Fruit fly (Drosophila melanogaster) whole organism, embryonic: ENCODE results near the gene heix.
A peak's percentile ranks its signal among the peaks of the same experiment; 100 is the strongest.

ENCODE experiments used
- Atf3 ChIP-seq: fragments of 200-800 bp; sonication (Bioruptor generic); optimal IDR thresholded peaks from 3 replicates; lab custom pipeline; 2016; ENCODE audit warnings: missing biosample characterization, missing genetic modification characterization
- BEAF-32 ChIP-seq: fragments of 200-800 bp; sonication (Bioruptor generic); optimal IDR thresholded peaks from 3 replicates; lab custom pipeline; 2017; ENCODE audit warnings: missing biosample characterization, missing genetic modification characterization, mild to moderate bottlenecking, moderate library complexity, missing genetic modification reagents
- Bteb2 ChIP-seq: fragments of 200-800 bp; sonication (Bioruptor generic); optimal IDR thresholded peaks from 2 replicates; lab custom pipeline; 2016; ENCODE audit warnings: missing biosample characterization, missing genetic modification characterization
- CG10147 ChIP-seq: fragments of 200-800 bp; sonication (Bioruptor generic); optimal IDR thresholded peaks from 2 replicates; lab custom pipeline; 2019; ENCODE audit warnings: missing biosample characterization, mild to moderate bottlenecking, missing genetic modification characterization, moderate library complexity
- CG10321 ChIP-seq: fragments of 200-800 bp; sonication (Bioruptor generic); IDR thresholded peaks from 2 replicates; pipeline ENCODE4 v1.3.6; 2022; ENCODE audit warnings: missing biosample characterization, missing genetic modification characterization
- CG11247 ChIP-seq: fragments of 200-800 bp; sonication (Bioruptor generic); IDR thresholded peaks from 2 replicates; pipeline ENCODE4 v1.3.6; 2022; ENCODE audit warnings: missing biosample characterization, missing genetic modification characterization
- CG1233 ChIP-seq: fragments of 200-800 bp; sonication (Bioruptor generic); optimal IDR thresholded peaks from 4 replicates; lab custom pipeline; 2018; ENCODE audit warnings: missing biosample characterization, mild to moderate bottlenecking, missing genetic modification characterization
- CG13123 ChIP-seq: fragments of 200-800 bp; sonication (Bioruptor generic); optimal IDR thresholded peaks from 2 replicates; lab custom pipeline; 2016; ENCODE audit warnings: missing biosample characterization, missing genetic modification characterization
- CG13296 ChIP-seq: fragments of 200-800 bp; sonication (Bioruptor generic); optimal IDR thresholded peaks from 3 replicates; lab custom pipeline; 2018; ENCODE audit warnings: missing biosample characterization, mild to moderate bottlenecking, missing genetic modification characterization
- CG15073 ChIP-seq: fragments of 200-800 bp; sonication (Bioruptor generic); optimal IDR thresholded peaks from 2 replicates; lab custom pipeline; 2016; ENCODE audit warnings: missing biosample characterization, missing genetic modification characterization
- CG17186 ChIP-seq: fragments of 200-800 bp; sonication (Bioruptor generic); optimal IDR thresholded peaks from 3 replicates; lab custom pipeline; 2017; ENCODE audit warnings: missing biosample characterization, missing genetic modification reagents, missing genetic modification characterization
- CG4360 ChIP-seq: fragments of 200-800 bp; sonication (Bioruptor generic); IDR thresholded peaks from 2 replicates; pipeline ENCODE4 v1.3.6; 2022; ENCODE audit warnings: missing biosample characterization, missing genetic modification characterization
- CG43689 ChIP-seq: fragments of 200-800 bp; sonication (Bioruptor generic); IDR thresholded peaks from 2 replicates; pipeline ENCODE4 v1.3.6; 2022; ENCODE audit warnings: missing biosample characterization, missing genetic modification characterization
- CG4730 ChIP-seq: fragments of 200-800 bp; sonication (Bioruptor generic); IDR thresholded peaks from 2 replicates; pipeline ENCODE4 v1.3.6; 2022; ENCODE audit warnings: missing biosample characterization, missing genetic modification characterization
- CG6689 ChIP-seq: fragments of 200-800 bp; sonication (Bioruptor generic); IDR thresholded peaks from 2 replicates; pipeline ENCODE4 v1.3.6; 2022; ENCODE audit warnings: missing biosample characterization, missing genetic modification characterization
- CG6854 ChIP-seq: fragments of 200-800 bp; sonication (Bioruptor generic); optimal IDR thresholded peaks from 3 replicates; lab custom pipeline; 2017; ENCODE audit warnings: missing biosample characterization, mild to moderate bottlenecking, missing genetic modification characterization
- CG7745 ChIP-seq: fragments of 200-800 bp; sonication (Bioruptor generic); optimal IDR thresholded peaks from 2 replicates; lab custom pipeline; 2018; ENCODE audit warnings: missing biosample characterization, mild to moderate bottlenecking, missing genetic modification characterization, moderate library complexity
- CG8924 ChIP-seq: fragments of 200-800 bp; optimal IDR thresholded peaks from 3 replicates; lab custom pipeline; 2019; ENCODE audit warnings: missing biosample characterization, mild to moderate bottlenecking, missing genetic modification characterization, moderate library complexity
- CTCF ChIP-seq: fragments of 200-800 bp; sonication (Bioruptor generic); optimal IDR thresholded peaks from 2 replicates; lab custom pipeline; 2017; ENCODE audit warnings: missing biosample characterization, mild to moderate bottlenecking, missing genetic modification characterization, moderate library complexity
- D ChIP-seq, 2 experiments: fragments of 200-800 bp in 1 of 2; fragments of >200 bp in 1 of 2; sonication (Bioruptor generic) in 1 of 2; optimal IDR thresholded peaks; 2 replicates in 1 of 2; 3 replicates in 1 of 2; lab custom pipeline; 2017; ENCODE audit warnings: mild to moderate bottlenecking in 1 of 2, missing biosample characterization in 1 of 2, missing genetic modification characterization in 1 of 2, missing genetic modification reagents in 1 of 2
- D19A ChIP-seq: fragments of 200-800 bp; optimal IDR thresholded peaks from 3 replicates; lab custom pipeline; 2019; ENCODE audit warnings: missing biosample characterization, mild to moderate bottlenecking, missing genetic modification characterization, moderate library complexity
- Doc3 ChIP-seq: fragments of 200-800 bp; sonication (Bioruptor generic); IDR thresholded peaks from 3 replicates; pipeline ENCODE4 v1.3.6; 2022; ENCODE audit warnings: missing biosample characterization, missing genetic modification characterization; ENCODE audit not compliant: partially characterized antibody
- HHEX ChIP-seq: fragments of 200-800 bp; sonication (Bioruptor generic); optimal IDR thresholded peaks from 3 replicates; lab custom pipeline; 2017; ENCODE audit warnings: missing biosample characterization, mild to moderate bottlenecking, missing genetic modification characterization, missing genetic modification reagents
- Jarid2 ChIP-seq: fragments of 200-800 bp; sonication (Bioruptor generic); optimal IDR thresholded peaks from 3 replicates; lab custom pipeline; 2017; ENCODE audit warnings: mild to moderate bottlenecking, missing biosample characterization, missing genetic modification reagents, missing genetic modification characterization
- MESR4 ChIP-seq: fragments of 200-800 bp; sonication (Bioruptor generic); optimal IDR thresholded peaks from 2 replicates; lab custom pipeline; 2018; ENCODE audit warnings: missing biosample characterization, mild to moderate bottlenecking, missing genetic modification characterization, moderate library complexity
- Poxn ChIP-seq: fragments of 200-800 bp; sonication (Bioruptor generic); IDR thresholded peaks from 2 replicates; pipeline ENCODE4 v1.3.6; 2022; ENCODE audit warnings: missing biosample characterization, missing genetic modification characterization
- Rfx ChIP-seq: fragments of 200-800 bp; sonication (Bioruptor generic); IDR thresholded peaks from 2 replicates; pipeline ENCODE4 v1.3.6; 2022; ENCODE audit warnings: missing biosample characterization, missing genetic modification characterization
- Side ChIP-seq: fragments of 200-800 bp; sonication (Bioruptor generic); optimal IDR thresholded peaks from 2 replicates; lab custom pipeline; 2016; ENCODE audit warnings: missing biosample characterization, missing genetic modification characterization
- Six4 ChIP-seq: fragments of 200-800 bp; sonication (Bioruptor generic); optimal IDR thresholded peaks from 2 replicates; lab custom pipeline; 2016; ENCODE audit warnings: missing biosample characterization, missing genetic modification characterization
- Usf ChIP-seq: fragments of 200-800 bp; sonication (Bioruptor generic); optimal IDR thresholded peaks from 2 replicates; lab custom pipeline; 2017; ENCODE audit warnings: missing genotype, missing biosample characterization, missing genetic modification characterization
- bcd ChIP-seq: fragments of 200-800 bp; sonication (Bioruptor generic); optimal IDR thresholded peaks from 2 replicates; lab custom pipeline; 2017; ENCODE audit warnings: missing biosample characterization, mild to moderate bottlenecking, missing genetic modification characterization
- btn ChIP-seq: fragments of 200-800 bp; sonication (Bioruptor generic); optimal IDR thresholded peaks from 2 replicates; lab custom pipeline; 2016; ENCODE audit warnings: missing biosample characterization, missing genetic modification characterization
- da ChIP-seq: fragments of 200-800 bp; sonication (Bioruptor generic); optimal IDR thresholded peaks from 2 replicates; lab custom pipeline; 2016; ENCODE audit warnings: missing biosample characterization, missing genetic modification characterization
- dm ChIP-seq: fragments of 200-800 bp; sonication (Bioruptor generic); optimal IDR thresholded peaks from 3 replicates; lab custom pipeline; 2016; ENCODE audit warnings: missing biosample characterization, missing genetic modification characterization
- ems ChIP-seq: fragments of 200-800 bp; sonication (Bioruptor generic); optimal IDR thresholded peaks from 3 replicates; lab custom pipeline; 2016; ENCODE audit warnings: missing biosample characterization, missing genetic modification characterization
- hth ChIP-seq: fragments of >200 bp; optimal IDR thresholded peaks from 2 replicates; lab custom pipeline; 2017; ENCODE audit warnings: inconsistent platforms
- insv ChIP-seq, 2 experiments: fragments of 200-800 bp; sonication (Bioruptor generic); optimal IDR thresholded peaks; 3 replicates each; lab custom pipeline; 2016 to 2018; ENCODE audit warnings: missing biosample characterization in 2 of 2, missing genetic modification characterization in 2 of 2
- lbe ChIP-seq: fragments of 200-800 bp; sonication (Bioruptor generic); optimal IDR thresholded peaks from 2 replicates; lab custom pipeline; 2016; ENCODE audit warnings: missing biosample characterization, mild to moderate bottlenecking, missing genetic modification characterization
- lmd ChIP-seq: fragments of 200-800 bp; sonication (Bioruptor generic); IDR thresholded peaks from 2 replicates; pipeline ENCODE4 v1.3.6; 2022; ENCODE audit warnings: missing biosample characterization, missing genetic modification characterization
- nerfin-1 ChIP-seq: fragments of 200-800 bp; sonication (Bioruptor generic); optimal IDR thresholded peaks from 3 replicates; lab custom pipeline; 2019; ENCODE audit warnings: missing biosample characterization, mild to moderate bottlenecking, missing genetic modification characterization, moderate library complexity
- peb ChIP-seq: fragments of 200-800 bp; sonication (Bioruptor generic); IDR thresholded peaks from 2 replicates; pipeline ENCODE4 v1.3.6; 2022; ENCODE audit warnings: missing biosample characterization, missing genetic modification characterization
- repo ChIP-seq: fragments of 200-800 bp; sonication (Bioruptor generic); optimal IDR thresholded peaks from 2 replicates; lab custom pipeline; 2016; ENCODE audit warnings: missing biosample characterization, missing genetic modification characterization
- salm ChIP-seq: fragments of 200-800 bp; sonication (Bioruptor generic); optimal IDR thresholded peaks from 2 replicates; lab custom pipeline; 2018; ENCODE audit warnings: missing biosample characterization, mild to moderate bottlenecking, missing genetic modification characterization
- sc ChIP-seq, 3 experiments: fragments of >200 bp in 2 of 3; fragments of 200-800 bp in 1 of 3; sonication (Bioruptor generic) in 1 of 3; optimal IDR thresholded peaks; 2 replicates in 2 of 3; 3 replicates in 1 of 3; lab custom pipeline; 2017; ENCODE audit warnings: mild to moderate bottlenecking in 1 of 3, missing biosample characterization in 1 of 3, missing genetic modification characterization in 1 of 3, missing genetic modification reagents in 1 of 3
- sd ChIP-seq: fragments of 200-800 bp; sonication (Bioruptor generic); optimal IDR thresholded peaks from 3 replicates; lab custom pipeline; 2018; ENCODE audit warnings: missing biosample characterization, mild to moderate bottlenecking, missing genetic modification characterization, moderate library complexity
- sna ChIP-seq: fragments of 200-800 bp; sonication (Bioruptor generic); IDR thresholded peaks from 2 replicates; pipeline ENCODE4 v1.3.6; 2022; ENCODE audit warnings: missing biosample characterization, missing genetic modification characterization; ENCODE audit not compliant: partially characterized antibody
- stc ChIP-seq: fragments of 200-800 bp; sonication (Bioruptor generic); IDR thresholded peaks from 2 replicates; pipeline ENCODE4 v1.3.6; 2022; ENCODE audit warnings: missing biosample characterization, missing genetic modification characterization
- trh ChIP-seq: fragments of 200-800 bp; sonication (Bioruptor generic); optimal IDR thresholded peaks from 2 replicates; lab custom pipeline; 2016; ENCODE audit warnings: missing biosample characterization, missing genetic modification characterization
- twi ChIP-seq: fragments of 200-800 bp; optimal IDR thresholded peaks from 2 replicates; lab custom pipeline; 2019; ENCODE audit warnings: missing biosample characterization, mild to moderate bottlenecking, missing genetic modification characterization, moderate library complexity
- usp ChIP-seq: fragments of >200 bp; optimal IDR thresholded peaks from 2 replicates; lab custom pipeline; 2017; ENCODE audit warnings: missing biosample characterization, missing genetic modification characterization
- vfl ChIP-seq: fragments of 200-800 bp; sonication (Bioruptor generic); optimal IDR thresholded peaks from 2 replicates; lab custom pipeline; 2016; ENCODE audit warnings: missing biosample characterization, missing genetic modification characterization
- vnd ChIP-seq: fragments of 200-800 bp; sonication (Bioruptor generic); IDR thresholded peaks from 3 replicates; pipeline ENCODE4 v1.3.6; 2022; ENCODE audit warnings: missing biosample characterization, missing genetic modification characterization; ENCODE audit not compliant: partially characterized antibody
- zf30C ChIP-seq: fragments of 200-800 bp; sonication (Bioruptor generic); optimal IDR thresholded peaks from 3 replicates; lab custom pipeline; 2018; ENCODE audit warnings: missing biosample characterization, mild to moderate bottlenecking, missing genetic modification characterization

heix gene

dm6 chr2L:16271486-16271806 lies 28.2 kb downstream of the heix start (continued):
- TF ChIP-seq twi (tag; lab: Kevin White, UChicago): peak; percentile 90
- TF ChIP-seq Side: peak; percentile 6
- TF ChIP-seq btn (GFP tag; lab: Kevin White, UChicago): no peak
- no peak for TF ChIP-seq D19A (tag; lab: Kevin White, UChicago)
- TF ChIP-seq Atf3: no peak
- TF ChIP-seq Usf: no peak
- TF ChIP-seq trh (GFP tag; lab: Kevin White, UChicago): no peak
- TF ChIP-seq CG10321: no peak
- TF ChIP-seq usp (GFP tag; lab: Kevin White, UChicago): no peak
- no peak for TF ChIP-seq hth (lab: Kevin White, UChicago)
- no peak for TF ChIP-seq CG13296
- TF ChIP-seq CG7745 (tag; lab: Kevin White, UChicago): no peak
- no peak for TF ChIP-seq vnd (GFP tag; lab: Robert Waterston, UW)
- no peak for TF ChIP-seq Rfx (GFP tag; lab: Robert Waterston, UW)
- no peak for TF ChIP-seq BEAF-32 (GFP tag; lab: Kevin White, UChicago)
- TF ChIP-seq Doc3 (GFP tag; lab: Robert Waterston, UW): no peak
- no peak for TF ChIP-seq lmd (GFP tag; lab: Robert Waterston, UW)
- TF ChIP-seq dm (GFP tag; lab: Kevin White, UChicago): peak; percentile 62
- no peak for TF ChIP-seq lbe (GFP tag; lab: Kevin White, UChicago)
- peak; percentile 55 for TF ChIP-seq da (GFP tag; lab: Kevin White, UChicago)
- no peak for TF ChIP-seq sna (GFP tag; lab: Robert Waterston, UW)
- TF ChIP-seq ems (GFP tag; lab: Kevin White, UChicago): no peak
- no peak for TF ChIP-seq Bteb2 (GFP tag; lab: Kevin White, UChicago)
- no peak for TF ChIP-seq stc (GFP tag; lab: Robert Waterston, UW)
- no peak for TF ChIP-seq CG43689
- peak; percentile 17 for TF ChIP-seq CG6854 (GFP tag; lab: Kevin White, UChicago)
- no peak for TF ChIP-seq CG1233
- TF ChIP-seq CG6689 (GFP tag; lab: Robert Waterston, UW): no peak
- TF ChIP-seq CTCF (GFP tag; lab: Kevin White, UChicago): peak; percentile 5
- TF ChIP-seq repo: no peak
- no peak for TF ChIP-seq MESR4 (GFP tag; lab: Kevin White, UChicago)
- no peak for TF ChIP-seq nerfin-1 (tag; lab: Kevin White, UChicago)
- TF ChIP-seq zf30C (GFP tag; lab: Kevin White, UChicago): no peak
- TF ChIP-seq CG10147 (GFP tag; lab: Kevin White, UChicago): no peak
- TF ChIP-seq D (optimal IDR thresholded peaks at IDR 0.05; lab: Kevin White, UChicago): no peak
- no peak for TF ChIP-seq D (GFP tag; optimal IDR thresholded peaks at IDR 0.05; lab: Kevin White, UChicago)
- no peak for TF ChIP-seq sc (optimal IDR thresholded peaks at IDR 0.05; lab: Kevin White, UChicago)
- no peak for TF ChIP-seq sc (GFP tag; optimal IDR thresholded peaks at IDR 0.05; lab: Kevin White, UChicago)
- TF ChIP-seq HHEX (GFP tag; lab: Kevin White, UChicago): no peak
- TF ChIP-seq sd (tag; lab: Kevin White, UChicago): peak; percentile 88
- no peak for TF ChIP-seq CG17186 (GFP tag; lab: Kevin White, UChicago)
- no peak for TF ChIP-seq insv (GFP tag; optimal IDR thresholded peaks at IDR 0.05; lab: Kevin White, UChicago)
- TF ChIP-seq bcd: no peak
- TF ChIP-seq Six4: no peak
- no peak for TF ChIP-seq CG15073 (GFP tag; lab: Kevin White, UChicago)
- no peak for TF ChIP-seq CG8924 (tag; lab: Kevin White, UChicago)
- TF ChIP-seq CG11247: no peak
- no peak for TF ChIP-seq peb (GFP tag; lab: Robert Waterston, UW)
- TF ChIP-seq salm (tag; lab: Kevin White, UChicago): no peak
- TF ChIP-seq CG13123 (GFP tag; lab: Kevin White, UChicago): no peak
- TF ChIP-seq Poxn: no peak
- no peak for TF ChIP-seq Jarid2 (GFP tag; lab: Kevin White, UChicago)
- no peak for TF ChIP-seq vfl (GFP tag; lab: Kevin White, UChicago)
- no peak for TF ChIP-seq CG4730 (GFP tag; lab: Robert Waterston, UW)
- TF ChIP-seq CG4360 (GFP tag; lab: Robert Waterston, UW): no peak
